Fruit fly (Drosophila melanogaster): ENCODE results near the gene Tasp1.

Gene Tasp1

DNA sequence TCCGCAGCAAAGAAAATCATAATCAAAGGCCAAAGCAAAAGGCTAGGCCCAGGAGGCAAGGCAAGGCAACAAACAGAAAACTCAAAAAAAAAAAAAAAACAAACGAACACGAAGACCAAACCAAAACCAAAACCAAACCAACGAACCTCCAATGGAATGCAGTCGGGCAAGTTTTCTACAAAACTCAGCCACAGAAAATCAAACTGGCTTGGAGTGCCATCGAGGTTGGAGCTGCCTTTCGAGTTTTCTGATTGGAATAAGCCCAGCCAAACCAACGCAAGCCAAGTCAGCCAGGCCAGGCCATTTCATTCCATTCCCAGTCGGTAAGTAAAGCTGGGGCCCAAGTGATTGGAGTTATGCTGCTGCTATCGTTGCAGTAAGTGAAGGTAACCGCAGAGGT is 44.7 kb downstream of the Tasp1 start:
- TF ChIP-seq insv (optimal IDR thresholded peaks at IDR 0.05) (no peak), Myc (optimal IDR thresholded peaks at IDR 0.05) (no peak), Sin3A (optimal IDR thresholded peaks at IDR 0.05) (no peak), psq (optimal IDR thresholded peaks at IDR 0.05) (no peak), h (optimal IDR thresholded peaks at IDR 0.05) (no peak), ttk (optimal IDR thresholded peaks at IDR 0.05) (no peak)

- TF ChIP-seq insv (optimal IDR thresholded peaks at IDR 0.05) = no peak
- TF ChIP-seq Myc (optimal IDR thresholded peaks at IDR 0.05) = no peak
- TF ChIP-seq psq (optimal IDR thresholded peaks at IDR 0.05) = no peak
- TF ChIP-seq ttk (optimal IDR thresholded peaks at IDR 0.05) = no peak
- no peak for TF ChIP-seq Sin3A (optimal IDR thresholded peaks at IDR 0.05)
- no peak for TF ChIP-seq h (optimal IDR thresholded peaks at IDR 0.05)
These were observed 45.3 kb downstream of the Tasp1 start for dm6 chr3L:16042080-16042344.

DNA sequence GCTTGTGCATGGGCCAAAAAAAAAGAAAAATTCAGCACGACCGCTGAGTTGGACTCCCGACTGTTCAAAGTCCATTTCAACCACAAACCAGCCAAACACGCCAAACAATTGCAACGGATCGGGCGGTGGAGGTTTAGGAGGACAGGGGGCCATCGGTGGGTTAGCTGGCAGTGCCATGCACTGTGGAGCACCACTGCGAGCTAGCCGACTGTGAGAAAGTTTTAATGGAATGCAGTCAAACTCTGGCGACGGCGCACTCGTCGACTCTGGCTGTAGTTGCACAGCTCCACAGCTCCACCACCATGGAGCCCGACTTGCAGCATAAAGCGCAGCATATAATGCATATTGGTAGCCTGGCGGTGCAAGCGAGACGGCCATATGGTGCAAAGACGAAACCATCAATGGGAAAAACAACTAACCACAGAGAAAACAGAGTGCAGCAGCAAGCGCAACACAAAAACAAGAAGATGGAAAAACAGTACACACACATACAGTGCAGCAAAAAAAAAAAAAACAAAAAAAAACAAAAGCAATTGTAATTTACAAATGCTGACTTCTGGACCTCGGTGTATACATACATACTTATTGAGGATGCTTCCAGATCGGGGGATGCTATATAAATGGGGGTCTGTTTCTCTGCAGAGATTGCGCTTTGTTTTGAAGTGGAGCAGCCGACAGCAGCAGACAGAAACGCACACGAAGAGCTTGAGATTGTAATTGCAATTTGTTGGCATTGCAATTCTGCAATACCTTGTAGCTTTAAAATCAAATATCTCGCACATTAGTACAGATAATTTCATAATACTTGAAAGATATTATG is 45.9 kb downstream of the Tasp1 start:
- TF ChIP-seq Sin3A (optimal IDR thresholded peaks at IDR 0.05) (no peak), ttk (optimal IDR thresholded peaks at IDR 0.05) (no peak), insv (optimal IDR thresholded peaks at IDR 0.05) (no peak), psq (optimal IDR thresholded peaks at IDR 0.05) (no peak)

dm6 chr3L:16040389-16040788 is 46.9 kb downstream of the Tasp1 start:
- TF ChIP-seq Myc (optimal IDR thresholded peaks at IDR 0.05) = no peak
- TF ChIP-seq h (optimal IDR thresholded peaks at IDR 0.05) = no peak
- TF ChIP-seq insv (optimal IDR thresholded peaks at IDR 0.05) = no peak
- TF ChIP-seq Sin3A (optimal IDR thresholded peaks at IDR 0.05) = no peak
- TF ChIP-seq psq (optimal IDR thresholded peaks at IDR 0.05) = no peak
- no peak for TF ChIP-seq ttk (optimal IDR thresholded peaks at IDR 0.05)

DNA sequence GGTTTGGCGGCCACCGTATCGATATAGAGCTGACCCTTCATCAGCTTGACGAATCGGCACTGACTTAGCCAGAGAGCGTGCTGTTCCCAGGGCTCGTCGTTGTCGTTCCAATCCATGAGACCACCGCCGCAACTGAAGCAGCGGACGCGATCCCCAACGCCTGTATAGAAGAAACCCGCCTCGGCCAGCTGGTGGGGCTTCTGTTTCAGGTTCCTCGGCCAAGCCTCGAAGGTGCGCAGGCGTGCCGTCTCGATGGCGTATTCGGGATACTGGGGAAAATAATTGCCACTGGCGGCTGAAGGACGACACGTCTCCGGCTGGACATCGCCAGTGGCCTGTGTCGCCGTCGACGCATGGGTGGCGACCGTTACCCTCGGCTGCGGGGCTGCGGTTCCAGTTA is 48.3 kb downstream of the Tasp1 start:
- TF ChIP-seq ttk (optimal IDR thresholded peaks at IDR 0.05) (no peak), Sin3A (optimal IDR thresholded peaks at IDR 0.05) (no peak), h (optimal IDR thresholded peaks at IDR 0.05) (no peak), Myc (optimal IDR thresholded peaks at IDR 0.05) (no peak), psq (optimal IDR thresholded peaks at IDR 0.05) (no peak), insv (optimal IDR thresholded peaks at IDR 0.05) (no peak)

DNA sequence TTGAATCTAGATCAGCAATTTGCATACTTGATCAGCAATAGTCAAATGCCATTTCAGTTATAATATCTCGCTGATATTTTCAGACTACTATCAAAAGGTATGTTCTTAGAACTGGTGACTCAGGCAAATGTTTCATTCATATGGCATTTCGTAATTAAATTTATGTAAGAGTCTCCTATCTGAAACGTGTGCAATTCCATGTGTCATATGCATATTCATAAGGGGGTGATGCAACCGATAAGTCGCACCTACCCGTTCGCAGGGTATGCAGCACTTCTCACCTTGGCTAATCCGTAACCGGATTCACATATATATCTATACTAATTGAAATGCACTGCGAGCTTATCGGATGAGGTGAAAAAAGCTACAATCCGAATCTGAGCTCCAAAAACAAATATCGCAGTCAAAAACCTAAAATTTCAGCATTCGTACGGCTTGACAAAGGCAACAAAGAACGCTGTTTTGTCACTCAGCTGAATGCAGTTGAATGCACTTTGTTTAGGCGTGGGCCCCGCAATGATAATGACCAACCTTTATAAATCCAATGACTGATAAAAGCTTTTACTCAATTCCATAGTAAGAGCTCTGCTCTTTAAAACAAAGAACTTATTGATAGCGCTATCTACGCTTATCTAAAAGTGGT is 49.5 kb downstream of the Tasp1 start:
- TF ChIP-seq psq (optimal IDR thresholded peaks at IDR 0.05) (no peak), h (optimal IDR thresholded peaks at IDR 0.05) (no peak), Sin3A (optimal IDR thresholded peaks at IDR 0.05) (no peak), insv (optimal IDR thresholded peaks at IDR 0.05) (no peak), ttk (optimal IDR thresholded peaks at IDR 0.05) (no peak), Myc (optimal IDR thresholded peaks at IDR 0.05) (no peak)

DNA sequence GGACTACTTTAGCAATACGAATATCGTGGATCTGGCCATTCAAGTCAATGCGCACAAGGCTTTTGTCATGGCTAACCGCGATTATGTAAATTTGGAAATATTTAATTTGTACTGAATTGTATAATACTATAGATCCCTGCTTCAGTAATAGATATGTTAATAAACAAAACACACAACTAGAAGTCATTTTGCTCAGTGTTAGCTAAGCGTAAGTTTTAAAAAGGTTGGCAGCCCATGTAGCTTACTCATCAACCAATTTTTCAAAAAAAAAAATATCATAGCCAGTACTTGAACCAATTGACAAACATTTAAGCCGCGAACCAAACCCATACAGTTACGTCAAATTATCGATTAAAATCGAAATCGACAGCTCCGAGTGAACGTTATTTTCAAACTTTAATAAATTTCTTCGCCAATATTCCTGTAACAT is 50.3 kb downstream of the Tasp1 start:
- TF ChIP-seq Myc (optimal IDR thresholded peaks at IDR 0.05) = no peak
- no peak for TF ChIP-seq insv (optimal IDR thresholded peaks at IDR 0.05)
- TF ChIP-seq Sin3A (optimal IDR thresholded peaks at IDR 0.05) = no peak

Measured in Kc167 (cell line).